Fruit fly (Drosophila melanogaster) whole organism: ENCODE data around the gene CG10874.

Experiments
- CG8478 ChIP-seq: fragments of >200 bp; optimal IDR thresholded peaks from 2 replicates; lab custom pipeline; 2018; ENCODE audit warnings: inconsistent platforms
- Dll ChIP-seq: fragments of >200 bp; optimal IDR thresholded peaks from 2 replicates; lab custom pipeline; 2017
- EcR ChIP-seq, 2 experiments: fragments of >200 bp; optimal IDR thresholded peaks; 2 replicates each; lab custom pipeline; 2017; ENCODE audit warnings: missing biosample characterization in 2 of 2, missing genetic modification characterization in 2 of 2, missing genetic modification reagents in 2 of 2
- pan ChIP-seq: fragments of >200 bp; optimal IDR thresholded peaks from 2 replicates; lab custom pipeline; 2017
- psq ChIP-seq: fragments of >200 bp; optimal IDR thresholded peaks from 2 replicates; lab custom pipeline; 2017
- usp ChIP-seq: fragments of >200 bp; optimal IDR thresholded peaks from 2 replicates; lab custom pipeline; 2017; ENCODE audit warnings: missing biosample characterization, missing genetic modification characterization, mixed read lengths

CG10874 gene

DNA sequence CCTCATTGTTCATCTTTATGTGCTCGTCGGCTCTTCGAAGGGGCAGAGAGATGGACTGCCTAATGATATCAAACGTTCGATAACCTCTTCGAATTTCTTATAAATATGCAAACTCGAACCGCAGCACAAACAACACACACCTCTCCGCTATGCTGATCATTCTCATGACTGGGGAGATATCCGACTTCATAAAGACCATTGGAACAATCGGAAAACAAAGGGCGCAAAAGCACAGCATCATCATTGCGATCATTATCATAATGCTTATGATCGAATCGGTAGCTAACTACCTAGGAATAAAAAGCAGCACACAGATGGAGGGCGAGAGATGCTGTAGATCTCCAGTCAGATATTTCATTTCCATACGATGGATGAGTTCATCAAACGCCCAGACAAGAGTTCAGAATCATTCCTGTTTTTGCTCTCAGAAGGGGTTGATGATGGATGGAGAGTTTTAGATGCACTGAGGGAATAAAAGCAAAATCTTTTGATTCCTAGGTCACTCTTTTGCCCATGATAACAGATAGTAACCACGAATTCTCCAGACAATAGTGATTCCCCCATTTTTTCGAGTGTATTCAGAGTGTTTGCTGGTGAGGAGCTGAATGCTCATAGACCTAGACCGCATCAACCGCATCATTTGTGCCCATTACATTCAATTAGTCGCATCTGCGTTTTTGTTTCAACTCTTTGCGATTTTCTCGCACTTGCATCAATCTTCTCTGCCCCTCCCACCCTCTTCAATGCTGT lies 25.1 kb downstream of the CG10874 start:
- TF ChIP-seq EcR (GFP tag; optimal IDR thresholded peaks at IDR 0.05; lab: Kevin White, UChicago) (peak in 1 of 2 experiments; percentile 29), usp (GFP tag; lab: Kevin White, UChicago) (no peak)

DNA sequence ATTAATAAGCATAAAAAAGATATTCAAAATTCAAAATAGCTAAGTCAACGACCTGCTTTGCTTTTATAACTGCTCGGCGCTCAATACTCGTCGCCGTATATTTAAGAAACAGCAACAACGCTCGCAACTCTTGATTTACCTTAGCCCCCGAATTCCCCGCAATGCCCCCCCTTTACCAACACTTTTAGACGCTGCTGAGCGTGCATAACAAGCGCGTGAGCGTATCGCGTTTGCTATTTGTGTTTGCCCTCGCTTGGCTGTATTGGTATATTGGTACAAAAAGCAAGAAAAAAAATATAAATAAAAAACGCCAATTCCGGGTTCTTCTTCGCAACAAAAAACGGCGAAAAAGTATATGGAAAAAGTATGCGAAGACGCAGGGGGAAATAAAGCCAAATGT lies 26.3 kb downstream of the CG10874 start:
- no peak for TF ChIP-seq Dll (lab: Kevin White, UChicago)
- peak in 1 of 2 experiments; percentile 31 for TF ChIP-seq EcR (GFP tag; optimal IDR thresholded peaks at IDR 0.05; lab: Kevin White, UChicago)
- TF ChIP-seq usp (GFP tag; lab: Kevin White, UChicago) = no peak
- no peak for TF ChIP-seq psq (lab: Kevin White, UChicago)

DNA sequence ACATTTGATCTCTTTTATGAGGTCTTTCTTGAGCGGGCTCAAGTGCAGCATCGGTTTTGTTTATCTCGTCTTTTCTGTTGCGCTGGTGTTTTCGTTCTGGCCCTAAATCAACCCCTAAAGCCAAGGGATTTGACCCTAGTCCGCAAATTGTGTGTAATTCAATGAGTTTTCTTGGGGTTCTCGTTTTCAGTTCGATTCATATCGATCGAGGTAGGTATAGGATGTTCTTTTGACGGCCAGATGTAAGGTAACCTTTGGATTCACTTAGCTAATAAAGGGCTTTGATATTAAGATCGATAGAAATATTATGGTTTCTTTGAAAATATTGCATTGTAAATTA lies 27.0 kb downstream of the CG10874 start:
- TF ChIP-seq usp (GFP tag; lab: Kevin White, UChicago) (no peak), psq (lab: Kevin White, UChicago) (no peak), pan (lab: Kevin White, UChicago) (no peak), Dll (lab: Kevin White, UChicago) (no peak), EcR (GFP tag; optimal IDR thresholded peaks at IDR 0.05; lab: Kevin White, UChicago) (no peak), CG8478 (lab: Kevin White, UChicago) (no peak)

DNA sequence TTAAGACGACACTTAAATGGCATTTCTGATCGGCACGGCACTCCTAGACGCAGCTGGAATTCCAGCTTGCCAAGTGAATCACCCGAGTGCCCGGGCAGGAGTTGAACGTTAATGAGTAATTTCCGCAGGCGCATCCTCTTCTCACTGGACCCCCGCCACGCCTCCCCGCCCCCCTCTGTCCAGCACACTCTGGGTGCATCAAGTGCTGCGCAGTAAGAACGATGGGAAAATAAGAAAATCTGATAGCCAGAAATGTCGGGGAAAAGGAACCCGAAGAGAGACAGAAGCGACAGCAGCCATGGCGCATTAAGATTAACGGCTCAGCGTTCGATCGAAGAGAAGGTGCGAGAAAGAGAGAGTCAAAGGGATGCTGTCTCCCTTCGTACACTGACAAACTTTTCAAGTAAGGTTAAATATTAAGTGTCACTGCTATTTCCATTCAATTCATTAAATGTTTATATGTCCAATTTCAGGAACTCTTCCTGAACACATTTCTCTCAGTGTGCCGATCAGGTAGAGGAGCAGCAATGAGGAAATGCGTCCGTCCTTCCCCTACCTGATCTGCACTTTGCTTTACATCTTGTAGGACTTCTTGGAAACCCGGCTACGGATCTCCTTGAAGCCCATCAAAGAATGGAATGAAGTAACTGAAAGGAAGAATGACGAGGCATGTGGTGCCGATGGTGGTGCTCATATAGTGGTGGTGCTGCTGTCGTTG lies 27.5 kb downstream of the CG10874 start:
- no peak for TF ChIP-seq psq (lab: Kevin White, UChicago)
- TF ChIP-seq CG8478 (lab: Kevin White, UChicago) = no peak
- TF ChIP-seq Dll (lab: Kevin White, UChicago) = no peak
- no peak for TF ChIP-seq EcR (GFP tag; optimal IDR thresholded peaks at IDR 0.05; lab: Kevin White, UChicago)
- no peak for TF ChIP-seq pan (lab: Kevin White, UChicago)
- TF ChIP-seq usp (GFP tag; lab: Kevin White, UChicago) = no peak

DNA sequence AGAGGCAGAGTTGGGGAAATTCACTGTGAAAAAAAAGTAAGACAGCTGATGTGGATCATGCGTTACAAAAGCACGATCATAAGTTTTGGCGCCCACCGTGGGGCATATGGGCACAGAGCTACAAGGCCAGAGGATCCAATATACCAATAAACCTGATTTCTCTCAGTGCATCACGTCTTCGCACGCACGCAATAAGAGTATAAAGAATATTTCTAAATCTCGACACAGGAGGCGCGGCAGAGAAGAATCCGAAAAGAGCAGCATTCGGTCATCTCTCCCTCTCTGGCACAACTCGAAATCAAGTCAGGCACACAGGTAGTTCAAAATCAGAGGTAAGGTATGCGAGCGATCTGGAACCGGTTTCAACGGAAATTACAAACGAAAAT lies 28.6 kb downstream of the CG10874 start:
- no peak for TF ChIP-seq usp (GFP tag; lab: Kevin White, UChicago)
- TF ChIP-seq CG8478 (lab: Kevin White, UChicago) = no peak
- TF ChIP-seq pan (lab: Kevin White, UChicago) = no peak
- TF ChIP-seq psq (lab: Kevin White, UChicago) = no peak
- no peak for TF ChIP-seq EcR (GFP tag; optimal IDR thresholded peaks at IDR 0.05; lab: Kevin White, UChicago)
- TF ChIP-seq Dll (lab: Kevin White, UChicago) = no peak

DNA sequence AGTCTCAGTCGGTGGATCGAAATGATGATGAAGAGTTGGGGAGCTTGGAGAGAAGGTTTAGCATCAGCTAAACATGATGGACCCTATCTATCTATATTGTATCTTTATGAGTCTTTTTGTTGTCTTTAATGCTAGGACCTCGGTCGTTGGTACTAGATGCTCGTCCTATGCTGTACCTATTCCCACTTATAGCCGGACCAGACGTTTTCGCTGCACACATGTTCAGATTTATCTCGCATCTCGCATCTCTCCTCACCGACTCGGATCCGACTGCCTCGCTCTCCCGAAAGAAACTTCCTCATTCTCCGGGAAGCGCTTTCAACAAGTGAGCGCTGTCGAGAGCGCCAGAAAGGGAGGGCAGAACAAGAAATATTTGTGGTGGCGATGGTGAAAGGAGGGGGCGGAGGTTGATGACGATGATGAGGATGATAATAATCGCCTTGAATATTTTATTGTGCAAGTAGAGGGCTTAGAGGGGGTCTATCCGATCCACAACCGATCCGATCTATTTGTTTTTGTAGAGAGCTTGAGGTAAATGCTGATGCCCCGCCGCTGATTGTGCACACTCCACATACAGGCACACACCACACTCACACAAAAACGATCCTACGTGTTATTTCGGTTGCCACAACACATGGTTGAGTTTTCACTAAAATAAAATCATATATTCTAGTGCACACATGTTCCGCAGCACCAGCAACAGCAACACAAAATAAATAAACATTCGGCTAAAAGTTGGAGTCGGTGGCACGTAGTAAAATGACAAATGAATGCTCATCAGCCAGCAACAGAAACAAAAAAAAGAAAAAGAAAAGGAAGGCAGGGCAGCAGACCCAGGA lies 29.2 kb downstream of the CG10874 start:
- no peak for TF ChIP-seq Dll (lab: Kevin White, UChicago)
- no peak for TF ChIP-seq usp (GFP tag; lab: Kevin White, UChicago)
- no peak for TF ChIP-seq CG8478 (lab: Kevin White, UChicago)
- no peak for TF ChIP-seq psq (lab: Kevin White, UChicago)
- TF ChIP-seq pan (lab: Kevin White, UChicago) = no peak
- no peak for TF ChIP-seq EcR (GFP tag; optimal IDR thresholded peaks at IDR 0.05; lab: Kevin White, UChicago)

DNA sequence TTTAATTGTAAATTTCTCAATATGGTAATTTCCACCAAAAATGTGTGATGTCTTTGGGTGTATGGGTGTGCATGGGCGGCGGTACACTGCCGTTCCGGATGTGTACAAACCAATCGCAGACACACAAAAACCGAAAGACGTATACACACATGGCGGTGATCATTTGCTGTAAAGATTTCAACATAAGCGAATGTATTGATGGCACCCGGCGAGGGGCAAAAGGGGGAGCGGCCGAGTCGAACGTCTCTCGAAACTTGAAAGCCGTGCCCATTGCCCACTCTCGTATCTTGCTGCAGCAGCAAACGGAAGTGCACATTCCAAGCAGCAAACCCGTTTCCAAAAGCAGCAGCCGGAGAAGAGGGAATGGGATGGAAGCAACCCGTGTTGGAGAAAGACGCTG lies 29.9 kb downstream of the CG10874 start:
- TF ChIP-seq CG8478 (lab: Kevin White, UChicago) = no peak
- no peak for TF ChIP-seq psq (lab: Kevin White, UChicago)
- no peak for TF ChIP-seq pan (lab: Kevin White, UChicago)
- TF ChIP-seq Dll (lab: Kevin White, UChicago) = no peak
- TF ChIP-seq usp (GFP tag; lab: Kevin White, UChicago) = no peak
- no peak for TF ChIP-seq EcR (GFP tag; optimal IDR thresholded peaks at IDR 0.05; lab: Kevin White, UChicago)

DNA sequence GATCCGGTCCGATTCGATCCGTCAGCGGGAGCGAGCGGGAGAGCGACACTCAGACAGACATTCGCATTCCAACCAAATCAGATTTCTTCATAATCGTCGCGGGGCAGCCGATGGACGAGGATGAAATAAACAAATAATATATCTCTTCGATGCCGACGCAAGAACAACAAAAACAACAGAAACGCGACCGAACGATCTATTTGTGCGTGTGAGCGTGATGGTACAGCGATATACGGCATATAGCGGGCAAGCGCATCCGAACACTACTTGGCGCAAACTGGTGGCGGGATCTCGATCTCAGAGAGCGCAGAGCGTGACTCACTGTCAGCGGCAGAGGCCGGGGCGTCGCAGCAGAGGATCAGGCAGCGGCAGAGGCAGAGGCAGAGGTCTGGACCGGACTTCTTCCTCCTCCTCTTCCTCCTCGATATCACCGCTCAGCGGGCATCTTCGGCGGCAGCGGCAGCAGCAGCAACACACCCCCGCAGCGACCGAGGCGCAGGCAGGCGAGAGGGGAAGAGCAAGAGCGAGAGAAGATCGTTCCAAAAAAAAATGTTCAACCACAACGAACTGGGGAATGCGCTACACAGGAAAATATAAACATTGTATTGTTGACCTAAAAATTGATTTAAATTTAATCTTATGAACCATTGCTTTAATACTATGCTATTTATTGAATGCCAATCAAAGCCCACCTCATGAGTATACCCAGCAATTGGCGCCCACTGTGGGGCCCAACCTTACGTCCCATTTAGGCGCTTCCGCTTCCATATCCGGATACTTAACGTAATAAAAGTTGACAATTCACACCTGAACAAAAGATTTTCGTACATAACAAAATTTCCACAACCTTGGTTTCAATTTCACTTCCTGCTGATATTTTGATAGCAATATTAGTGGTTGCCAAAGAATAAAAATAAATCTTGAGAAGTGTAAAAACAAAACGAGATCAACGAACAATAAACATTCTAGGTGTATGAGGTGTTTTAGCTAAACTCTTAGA lies 30.6 kb downstream of the CG10874 start:
- TF ChIP-seq usp (GFP tag; lab: Kevin White, UChicago) (no peak), psq (lab: Kevin White, UChicago) (no peak), Dll (lab: Kevin White, UChicago) (peak; percentile 83), pan (lab: Kevin White, UChicago) (no peak), CG8478 (lab: Kevin White, UChicago) (no peak), EcR (GFP tag; optimal IDR thresholded peaks at IDR 0.05; lab: Kevin White, UChicago) (no peak)

DNA sequence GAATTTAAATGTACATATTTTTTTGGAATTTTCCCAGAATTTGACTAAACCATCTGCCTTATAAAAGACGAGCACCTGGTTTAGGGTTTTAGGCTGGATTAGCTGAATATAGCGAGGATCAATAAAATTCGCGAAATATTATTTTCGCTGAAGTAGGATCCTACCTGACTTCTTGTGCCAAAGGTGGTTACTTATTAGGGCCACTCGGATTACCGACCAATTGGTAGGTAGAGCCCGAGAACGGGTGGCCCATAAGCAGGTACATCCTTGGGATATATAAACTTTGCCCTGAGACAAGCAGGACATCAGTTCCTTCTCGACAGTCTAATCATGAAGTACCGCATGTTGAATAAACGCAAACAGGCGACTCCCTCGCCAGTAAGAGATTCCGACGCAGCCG lies 36.7 kb downstream of the CG10874 start, which contains the start of gene CG15382:
CG15382 (plus strand) TSS at position 301 of the 400 bp plus-strand sequence.
- TF ChIP-seq EcR (GFP tag; optimal IDR thresholded peaks at IDR 0.05; lab: Kevin White, UChicago) (no peak), CG8478 (lab: Kevin White, UChicago) (no peak), usp (GFP tag; lab: Kevin White, UChicago) (no peak), Dll (lab: Kevin White, UChicago) (no peak), pan (lab: Kevin White, UChicago) (no peak), psq (lab: Kevin White, UChicago) (no peak)
